Fruit fly (Drosophila melanogaster) Kc167 (cell line): ENCODE results near the gene Or2a.

ENCODE experiments used
- Myc ChIP-seq: fragments of >200 bp; optimal IDR thresholded peaks from 2 replicates; lab custom pipeline; 2017; ENCODE audit warnings: missing external identifiers
- Sin3A ChIP-seq: fragments of >200 bp; optimal IDR thresholded peaks from 2 replicates; lab custom pipeline; 2018; ENCODE audit warnings: missing external identifiers
- h ChIP-seq: fragments of >200 bp; optimal IDR thresholded peaks from 3 replicates; lab custom pipeline; 2018; ENCODE audit warnings: missing external identifiers
- insv ChIP-seq: fragments of >200 bp; optimal IDR thresholded peaks from 3 replicates; lab custom pipeline; 2018; ENCODE audit warnings: missing external identifiers
- psq ChIP-seq: fragments of >200 bp; optimal IDR thresholded peaks from 2 replicates; lab custom pipeline; 2017; ENCODE audit warnings: missing external identifiers
- ttk ChIP-seq: sonication (Bioruptor generic); optimal IDR thresholded peaks from 2 replicates; lab custom pipeline; 2017; ENCODE audit warnings: missing external identifiers

The Or2a gene

DNA sequence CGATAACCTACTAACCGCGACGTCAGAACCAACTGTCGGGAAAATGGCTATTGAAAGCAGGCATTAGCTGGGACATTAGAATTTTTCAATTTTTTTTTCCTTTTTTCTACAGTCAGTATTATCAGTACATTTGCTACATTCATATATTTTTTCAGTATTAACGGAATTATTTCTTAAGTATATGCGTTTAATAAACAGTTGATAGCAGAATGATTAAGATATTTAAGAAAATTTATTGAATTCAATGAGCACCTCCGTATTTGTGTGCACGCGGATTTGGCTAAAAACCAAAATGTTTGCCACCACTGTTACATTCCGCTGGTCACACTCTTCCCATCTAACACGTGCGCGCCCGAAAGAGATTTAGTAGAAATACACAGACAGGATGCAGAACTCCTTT is 16.5 kb downstream of the Or2a start, which contains the start of the genes temp and CG3071:
TSS of gene temp (minus strand) at position 5 of the 400 bp plus-strand sequence.
TSS of gene CG3071 (plus strand) at position 327 of the 400 bp plus-strand sequence.
- no peak for TF ChIP-seq ttk
- TF ChIP-seq Myc (lab: Kevin White, UChicago): no peak
- TF ChIP-seq Sin3A (lab: Kevin White, UChicago): no peak
- TF ChIP-seq insv (lab: Kevin White, UChicago): no peak
- no peak for TF ChIP-seq h (lab: Kevin White, UChicago)
- no peak for TF ChIP-seq psq (lab: Kevin White, UChicago)

- TF ChIP-seq Myc (lab: Kevin White, UChicago): no peak
- TF ChIP-seq psq (lab: Kevin White, UChicago): no peak
- no peak for TF ChIP-seq Sin3A (lab: Kevin White, UChicago)
- no peak for TF ChIP-seq h (lab: Kevin White, UChicago)
- no peak for TF ChIP-seq ttk
Observed at dm6 chrX:2269822-2270556, 24.0 kb downstream of the Or2a start.

dm6 chrX:2270557-2270930 is 24.5 kb downstream of the Or2a start, which contains the start of gene CG2924:
TSS of gene CG2924 (minus strand) at chrX:2270761.
- TF ChIP-seq ttk (no peak), Myc (lab: Kevin White, UChicago) (no peak), Sin3A (lab: Kevin White, UChicago) (no peak), insv (lab: Kevin White, UChicago) (no peak), psq (lab: Kevin White, UChicago) (no peak), h (lab: Kevin White, UChicago) (no peak)

dm6 chrX:2274704-2275199 is 28.7 kb downstream of the Or2a start, which contains the start of gene Grp170:
TSS of gene Grp170 (minus strand) at chrX:2275068.
- TF ChIP-seq ttk (no peak), Myc (lab: Kevin White, UChicago) (no peak), Sin3A (lab: Kevin White, UChicago) (no peak), psq (lab: Kevin White, UChicago) (no peak), h (lab: Kevin White, UChicago) (no peak), insv (lab: Kevin White, UChicago) (no peak)

- TF ChIP-seq psq (lab: Kevin White, UChicago) (no peak), h (lab: Kevin White, UChicago) (no peak), insv (lab: Kevin White, UChicago) (no peak), Sin3A (lab: Kevin White, UChicago) (no peak), Myc (lab: Kevin White, UChicago) (no peak), ttk (no peak)
Observed at dm6 chrX:2275249-2275872, 29.3 kb downstream of the Or2a start, which contains the start of gene Vml. TSS of gene Vml (plus strand) at chrX:2275822.

DNA sequence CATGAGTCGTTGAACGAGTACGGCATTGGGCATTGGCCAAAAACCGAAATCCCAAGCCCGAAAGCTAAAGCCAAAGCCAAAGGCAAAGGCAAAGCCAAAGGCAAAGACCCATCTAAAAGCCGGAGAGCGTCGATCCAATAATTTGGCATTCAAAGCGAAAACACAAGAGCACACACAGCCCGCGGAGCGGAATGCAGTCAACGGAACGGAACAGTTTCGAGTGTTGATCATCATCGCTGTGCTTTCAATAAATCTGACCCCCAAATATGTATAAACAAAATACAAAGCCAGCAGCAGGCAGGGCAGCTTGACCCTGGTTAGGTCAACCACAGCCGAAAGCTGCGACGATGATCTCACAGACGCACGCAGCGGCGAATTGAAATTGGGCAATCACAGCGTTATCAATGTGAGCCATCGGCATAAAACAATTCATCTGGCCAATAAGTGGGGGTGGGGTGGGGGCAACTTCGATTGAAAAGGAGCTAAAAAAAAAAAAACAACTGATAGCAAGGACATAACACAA is 32.8 kb downstream of the Or2a start:
- TF ChIP-seq insv (lab: Kevin White, UChicago): no peak
- TF ChIP-seq h (lab: Kevin White, UChicago): no peak
- TF ChIP-seq ttk: no peak

dm6 chrX:2283470-2283869 is 37.4 kb downstream of the Or2a start:
- TF ChIP-seq insv (lab: Kevin White, UChicago): no peak
- TF ChIP-seq psq (lab: Kevin White, UChicago): no peak
- no peak for TF ChIP-seq Sin3A (lab: Kevin White, UChicago)
- no peak for TF ChIP-seq Myc (lab: Kevin White, UChicago)
- no peak for TF ChIP-seq ttk
- no peak for TF ChIP-seq h (lab: Kevin White, UChicago)

dm6 chrX:2286255-2286654 is 40.2 kb downstream of the Or2a start:
- TF ChIP-seq psq (lab: Kevin White, UChicago): no peak
- no peak for TF ChIP-seq insv (lab: Kevin White, UChicago)
- TF ChIP-seq ttk: no peak
- TF ChIP-seq Sin3A (lab: Kevin White, UChicago): no peak
- no peak for TF ChIP-seq Myc (lab: Kevin White, UChicago)
- TF ChIP-seq h (lab: Kevin White, UChicago): no peak

- TF ChIP-seq insv (lab: Kevin White, UChicago): no peak
- TF ChIP-seq psq (lab: Kevin White, UChicago): no peak
- no peak for TF ChIP-seq ttk
- TF ChIP-seq Sin3A (lab: Kevin White, UChicago): no peak
- no peak for TF ChIP-seq h (lab: Kevin White, UChicago)
- TF ChIP-seq Myc (lab: Kevin White, UChicago): no peak
Observed at dm6 chrX:2286985-2287384, 41.0 kb downstream of the Or2a start.

- no peak for TF ChIP-seq psq (lab: Kevin White, UChicago)
- TF ChIP-seq Myc (lab: Kevin White, UChicago): no peak
- TF ChIP-seq h (lab: Kevin White, UChicago): no peak
- no peak for TF ChIP-seq ttk
- TF ChIP-seq insv (lab: Kevin White, UChicago): no peak
- no peak for TF ChIP-seq Sin3A (lab: Kevin White, UChicago)
Observed at dm6 chrX:2288327-2288726, 42.3 kb downstream of the Or2a start.

dm6 chrX:2289134-2289533 is 43.1 kb downstream of the Or2a start:
- TF ChIP-seq insv (lab: Kevin White, UChicago) (no peak), ttk (no peak), h (lab: Kevin White, UChicago) (no peak), psq (lab: Kevin White, UChicago) (no peak), Sin3A (lab: Kevin White, UChicago) (no peak), Myc (lab: Kevin White, UChicago) (no peak)
